Worm (Caenorhabditis elegans) whole organism, L1 larva: ENCODE results near the gene srxa-6.

Experiments
- C04F5.9 ChIP-seq: sonication (generic microtip); optimal IDR thresholded peaks from 2 replicates; lab custom pipeline; 2016; ENCODE audit warnings: missing genetic modification characterization, missing compliant biosample characterization
- C16A3.4 ChIP-seq: fragments of 150-350 bp; optimal IDR thresholded peaks from 2 replicates; lab custom pipeline; 2014; ENCODE audit warnings: missing biosample characterization, missing genetic modification characterization
- C34B4.2 ChIP-seq: sonication (generic microtip); optimal IDR thresholded peaks from 2 replicates; lab custom pipeline; 2017; ENCODE audit warnings: mild to moderate bottlenecking, missing genetic modification characterization, missing compliant biosample characterization
- F16B12.6 ChIP-seq: fragments of 150-350 bp; optimal IDR thresholded peaks from 2 replicates; lab custom pipeline; 2014; ENCODE audit warnings: missing biosample characterization, missing genetic modification characterization
- aha-1 ChIP-seq: fragments of 150-350 bp; optimal IDR thresholded peaks from 2 replicates; lab custom pipeline; 2014; ENCODE audit warnings: missing biosample characterization, missing genetic modification characterization
- ama-1 ChIP-seq: fragments of 150-350 bp; optimal IDR thresholded peaks from 2 replicates; lab custom pipeline; 2014
- blmp-1 ChIP-seq: fragments of 150-350 bp; optimal IDR thresholded peaks from 2 replicates; lab custom pipeline; 2014; ENCODE audit warnings: missing biosample characterization, missing genetic modification characterization
- ceh-63 ChIP-seq: fragments of 200-800 bp; sonication (Bioruptor generic); optimal IDR thresholded peaks from 2 replicates; lab custom pipeline; 2018; ENCODE audit warnings: mild to moderate bottlenecking, missing genetic modification characterization, missing compliant biosample characterization
- ceh-82 ChIP-seq, 3 experiments: fragments of 150-350 bp in 1 of 3; sonication (generic microtip) in 2 of 3; optimal IDR thresholded peaks; 2 replicates each; lab custom pipeline; 2014 to 2017; ENCODE audit warnings: missing biosample characterization in 3 of 3, missing genetic modification characterization in 3 of 3
- ceh-90 ChIP-seq: sonication (generic microtip); optimal IDR thresholded peaks from 2 replicates; lab custom pipeline; 2016; ENCODE audit warnings: missing genetic modification characterization, missing compliant biosample characterization
- ces-1 ChIP-seq: fragments of 150-350 bp; optimal IDR thresholded peaks from 2 replicates; lab custom pipeline; 2014; ENCODE audit warnings: missing biosample characterization, missing genetic modification reagents, missing genetic modification characterization
- dpl-1 ChIP-seq, 3 experiments: fragments of 150-350 bp in 2 of 3; sonication (generic microtip) in 1 of 3; optimal IDR thresholded peaks; 2 replicates each; lab custom pipeline; 2014 to 2017; ENCODE audit warnings: missing biosample characterization in 3 of 3, missing genetic modification characterization in 3 of 3, missing genetic modification reagents in 3 of 3
- efl-1 ChIP-seq, 4 experiments: fragments of 150-350 bp; optimal IDR thresholded peaks in 3 of 4; peaks in 1 of 4; 1 replicate in 1 of 4; 2 replicates in 3 of 4; lab custom pipeline; 2014; ENCODE audit warnings: missing biosample characterization in 2 of 4, missing genetic modification characterization in 2 of 4, missing genetic modification reagents in 2 of 4
- egl-13 ChIP-seq: sonication (generic microtip); optimal IDR thresholded peaks from 2 replicates; lab custom pipeline; 2016; ENCODE audit warnings: missing genotype, missing genetic modification reagents, missing genetic modification characterization, missing compliant biosample characterization
- egl-27 ChIP-seq, 2 experiments: fragments of 150-350 bp in 1 of 2; sonication (generic microtip); optimal IDR thresholded peaks; 3 replicates each; lab custom pipeline; 2017 to 2018; ENCODE audit warnings: missing biosample characterization in 2 of 2, missing genetic modification characterization in 2 of 2, missing genetic modification reagents in 2 of 2
- elt-3 ChIP-seq, 6 experiments: fragments of 150-350 bp in 1 of 6; sonication (generic microtip); optimal IDR thresholded peaks; 2 replicates each; lab custom pipeline; 2017 to 2018; ENCODE audit warnings: missing biosample characterization in 6 of 6, missing genetic modification characterization in 6 of 6, inconsistent platforms in 1 of 6
- ets-5 ChIP-seq: fragments of 200-800 bp; sonication (Bioruptor generic); IDR thresholded peaks from 2 replicates; pipeline ENCODE4 v1.3.6; 2022; ENCODE audit warnings: missing genetic modification characterization, missing compliant biosample characterization
- fkh-4 ChIP-seq: sonication (generic microtip); optimal IDR thresholded peaks from 2 replicates; lab custom pipeline; 2016; ENCODE audit warnings: missing compliant biosample characterization, missing genetic modification characterization, borderline replicate concordance
- fkh-8 ChIP-seq: sonication (generic microtip); optimal IDR thresholded peaks from 2 replicates; lab custom pipeline; 2016; ENCODE audit warnings: mild to moderate bottlenecking, missing genetic modification characterization, missing compliant biosample characterization
- hlh-17 ChIP-seq: fragments of 200-800 bp; sonication (Bioruptor generic); optimal IDR thresholded peaks from 2 replicates; lab custom pipeline; 2018; ENCODE audit warnings: missing genetic modification characterization, mild to moderate bottlenecking, missing compliant biosample characterization, moderate library complexity, borderline replicate concordance
- hlh-4 ChIP-seq: sonication (generic microtip); optimal IDR thresholded peaks from 2 replicates; lab custom pipeline; 2016; ENCODE audit warnings: mild to moderate bottlenecking, missing genetic modification characterization, missing compliant biosample characterization
- irx-1 ChIP-seq: sonication (generic microtip); optimal IDR thresholded peaks from 2 replicates; lab custom pipeline; 2016; ENCODE audit warnings: missing genetic modification characterization, missing compliant biosample characterization
- lin-13 ChIP-seq: fragments of 150-350 bp; optimal IDR thresholded peaks from 2 replicates; lab custom pipeline; 2014; ENCODE audit warnings: missing biosample characterization, missing genetic modification reagents, missing genetic modification characterization
- lin-15B ChIP-seq: fragments of 150-350 bp; sonication (generic microtip); optimal IDR thresholded peaks from 3 replicates; lab custom pipeline; 2014; ENCODE audit warnings: missing biosample characterization, missing genetic modification characterization
- lin-35 ChIP-seq, 2 experiments: fragments of 150-350 bp; optimal IDR thresholded peaks; 2 replicates each; lab custom pipeline; 2014; ENCODE audit warnings: missing biosample characterization in 2 of 2, missing genetic modification characterization in 2 of 2, missing genetic modification reagents in 2 of 2
- lir-3 ChIP-seq: sonication (generic microtip); optimal IDR thresholded peaks from 2 replicates; lab custom pipeline; 2016; ENCODE audit warnings: mild to moderate bottlenecking, missing genetic modification characterization, moderate library complexity, missing compliant biosample characterization; ENCODE audit not compliant: poor library complexity
- lsy-2 ChIP-seq, 2 experiments: fragments of 150-350 bp; optimal IDR thresholded peaks; 2 replicates each; lab custom pipeline; 2014; ENCODE audit warnings: missing biosample characterization in 2 of 2, missing genetic modification characterization in 2 of 2
- mab-9 ChIP-seq: fragments of 200-800 bp; sonication (Bioruptor generic); IDR thresholded peaks from 2 replicates; pipeline ENCODE4 v1.3.6; 2022; ENCODE audit warnings: missing genetic modification reagents, missing genetic modification characterization, missing compliant biosample characterization
- mdl-1 ChIP-seq, 2 experiments: fragments of 150-350 bp; optimal IDR thresholded peaks; 2 replicates each; lab custom pipeline; 2014 to 2017; ENCODE audit warnings: missing biosample characterization in 2 of 2, missing genetic modification characterization in 2 of 2, inconsistent platforms in 1 of 2
- mep-1 ChIP-seq: fragments of 150-350 bp; optimal IDR thresholded peaks from 2 replicates; lab custom pipeline; 2014; ENCODE audit warnings: missing biosample characterization, missing genetic modification characterization
- nhr-19 ChIP-seq: fragments of 200-800 bp; sonication (Bioruptor generic); conservative IDR thresholded peaks from 2 replicates; pipeline ENCODE4 v1.3.6; 2022; ENCODE audit warnings: missing genetic modification characterization, missing compliant biosample characterization
- nhr-20 ChIP-seq: sonication (generic microtip); optimal IDR thresholded peaks from 2 replicates; lab custom pipeline; 2016; ENCODE audit warnings: mild to moderate bottlenecking, missing genetic modification characterization, missing compliant biosample characterization
- nhr-237 ChIP-seq: fragments of 150-350 bp; optimal IDR thresholded peaks from 2 replicates; lab custom pipeline; 2014; ENCODE audit warnings: missing biosample characterization, missing genetic modification characterization
- nhr-28 ChIP-seq: fragments of 150-350 bp; optimal IDR thresholded peaks from 2 replicates; lab custom pipeline; 2014; ENCODE audit warnings: missing biosample characterization, missing genetic modification characterization
- nhr-76 ChIP-seq: sonication (generic microtip); optimal IDR thresholded peaks from 2 replicates; lab custom pipeline; 2017; ENCODE audit warnings: missing biosample characterization, missing genetic modification characterization
- nhr-85 ChIP-seq: sonication (generic microtip); peaks from one replicate; lab custom pipeline; 2016; ENCODE audit warnings: missing genetic modification characterization, inconsistent platforms, missing compliant biosample characterization
- nhr-90 ChIP-seq: sonication (generic microtip); optimal IDR thresholded peaks from 2 replicates; lab custom pipeline; 2016; ENCODE audit warnings: mild to moderate bottlenecking, missing genetic modification characterization, missing compliant biosample characterization; ENCODE audit not compliant: poor library complexity
- pag-3 ChIP-seq: sonication (generic microtip); optimal IDR thresholded peaks from 2 replicates; lab custom pipeline; 2017; ENCODE audit warnings: missing genetic modification characterization, mild to moderate bottlenecking, missing compliant biosample characterization, antibody characterized with exemption, borderline replicate concordance; ENCODE audit not compliant: insufficient read depth
- pax-3 ChIP-seq: fragments of 200-800 bp; sonication (Bioruptor generic); optimal IDR thresholded peaks from 2 replicates; lab custom pipeline; 2018; ENCODE audit warnings: mild to moderate bottlenecking, missing genetic modification characterization, moderate library complexity, missing compliant biosample characterization
- pqm-1 ChIP-seq: sonication (generic microtip); optimal IDR thresholded peaks from 3 replicates; lab custom pipeline; 2017; ENCODE audit warnings: missing biosample characterization, missing genetic modification characterization
- rnt-1 ChIP-seq: sonication (generic microtip); optimal IDR thresholded peaks from 2 replicates; lab custom pipeline; 2016; ENCODE audit warnings: mild to moderate bottlenecking, missing genetic modification characterization, moderate library complexity, missing compliant biosample characterization
- skn-1 ChIP-seq: fragments of 150-350 bp; optimal IDR thresholded peaks from 2 replicates; lab custom pipeline; 2014; ENCODE audit warnings: missing biosample characterization, missing genetic modification characterization
- snu-23 ChIP-seq: sonication (generic microtip); optimal IDR thresholded peaks from 2 replicates; lab custom pipeline; 2016; ENCODE audit warnings: missing genetic modification characterization, missing compliant biosample characterization
- swsn-7 ChIP-seq: sonication (generic microtip); optimal IDR thresholded peaks from 2 replicates; lab custom pipeline; 2016; ENCODE audit warnings: missing genetic modification characterization, missing compliant biosample characterization
- tlp-1 ChIP-seq: fragments of 150-350 bp; optimal IDR thresholded peaks from 2 replicates; lab custom pipeline; 2014; ENCODE audit warnings: missing biosample characterization, missing genetic modification characterization
- unc-130 ChIP-seq: fragments of 150-350 bp; optimal IDR thresholded peaks from 2 replicates; lab custom pipeline; 2017; ENCODE audit warnings: missing biosample characterization, missing genetic modification characterization, inconsistent platforms
- unc-30 ChIP-seq: sonication (generic microtip); optimal IDR thresholded peaks from 2 replicates; lab custom pipeline; 2017; ENCODE audit warnings: missing biosample characterization, missing genetic modification characterization
- unc-86 ChIP-seq: sonication (generic microtip); optimal IDR thresholded peaks from 2 replicates; lab custom pipeline; 2016; ENCODE audit warnings: missing genetic modification characterization, missing compliant biosample characterization
- unc-98 ChIP-seq: fragments of 200-800 bp; sonication (Bioruptor generic); IDR thresholded peaks from 2 replicates; pipeline ENCODE4 v1.3.6; 2022; ENCODE audit warnings: missing genetic modification characterization, missing compliant biosample characterization
- vab-15 ChIP-seq: sonication (generic microtip); optimal IDR thresholded peaks from 2 replicates; lab custom pipeline; 2017; ENCODE audit warnings: missing genotype, mild to moderate bottlenecking, missing genetic modification characterization, missing compliant biosample characterization
- xbp-1 ChIP-seq: sonication (generic microtip); optimal IDR thresholded peaks from 2 replicates; lab custom pipeline; 2016; ENCODE audit warnings: missing genetic modification characterization, missing compliant biosample characterization

Gene srxa-6

DNA sequence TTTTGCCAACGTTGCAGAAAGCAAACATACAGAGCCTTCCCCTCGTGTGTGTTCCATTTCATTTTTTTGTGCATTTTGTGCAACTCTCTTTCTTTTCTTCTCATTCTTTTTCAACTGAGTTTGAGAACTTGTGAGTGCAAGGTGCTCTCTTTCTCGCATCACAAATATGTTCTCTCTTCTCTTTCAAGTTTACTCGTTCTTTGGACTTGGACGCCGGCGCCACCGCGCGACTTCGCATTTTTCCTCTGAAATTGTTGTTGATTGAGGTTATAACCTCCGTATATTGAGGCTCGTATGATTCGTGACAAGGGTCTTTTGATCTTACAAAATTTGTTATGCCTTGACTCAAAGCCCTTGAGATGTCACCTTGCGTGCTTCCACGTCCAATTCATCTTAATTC is 42.0 kb downstream of the srxa-6 start (continued):
- TF ChIP-seq pqm-1 (tag; lab: Kevin White, UChicago) (no peak), ama-1 (lab: Kevin White, UChicago) (peak; percentile 46), aha-1 (no peak), efl-1 (optimal IDR thresholded peaks at IDR 0.05; lab: Kevin White, UChicago) (peak; percentile 37), efl-1 (GFP tag; optimal IDR thresholded peaks at IDR 0.05 in 1 of 2; lab: Kevin White, UChicago) (peak in 1 of 2 experiments; percentile 72), ceh-63 (no peak), ces-1 (GFP tag; lab: Kevin White, UChicago) (no peak), nhr-85 (tag; lab: Kevin White, UChicago) (no peak), unc-130 (peak; percentile 19), lin-13 (GFP tag; lab: Kevin White, UChicago) (peak; percentile 70), egl-13 (peak; percentile 37), lin-35 (GFP tag; optimal IDR thresholded peaks at IDR 0.05; lab: Kevin White, UChicago) (peak; percentile 64 to 73), snu-23 (peak; percentile 80), nhr-237 (tag; lab: Kevin White, UChicago) (peak; percentile 69), xbp-1 (peak; percentile 43), pax-3 (tag; lab: Kevin White, UChicago) (peak; percentile 29), unc-98 (GFP tag; lab: Robert Waterston, UW) (no peak), nhr-28 (no peak), hlh-17 (GFP tag; lab: Kevin White, UChicago) (no peak), pag-3 (tag; lab: Kevin White, UChicago) (no peak), swsn-7 (tag; lab: Kevin White, UChicago) (peak; percentile 74), nhr-19 (GFP tag; lab: Robert Waterston, UW) (peak; percentile 97), mep-1 (peak; percentile 67), C16A3.4 (peak; percentile 21), lsy-2 (tag; optimal IDR thresholded peaks at IDR 0.05; lab: Kevin White, UChicago) (peak; percentile 40 to 60), mab-9 (GFP tag; lab: Robert Waterston, UW) (no peak), ets-5 (GFP tag; lab: Robert Waterston, UW) (no peak), tlp-1 (tag; lab: Kevin White, UChicago) (no peak), fkh-4 (tag; lab: Kevin White, UChicago) (no peak), C34B4.2 (no peak), nhr-90 (tag; lab: Kevin White, UChicago) (peak; percentile 35)

DNA sequence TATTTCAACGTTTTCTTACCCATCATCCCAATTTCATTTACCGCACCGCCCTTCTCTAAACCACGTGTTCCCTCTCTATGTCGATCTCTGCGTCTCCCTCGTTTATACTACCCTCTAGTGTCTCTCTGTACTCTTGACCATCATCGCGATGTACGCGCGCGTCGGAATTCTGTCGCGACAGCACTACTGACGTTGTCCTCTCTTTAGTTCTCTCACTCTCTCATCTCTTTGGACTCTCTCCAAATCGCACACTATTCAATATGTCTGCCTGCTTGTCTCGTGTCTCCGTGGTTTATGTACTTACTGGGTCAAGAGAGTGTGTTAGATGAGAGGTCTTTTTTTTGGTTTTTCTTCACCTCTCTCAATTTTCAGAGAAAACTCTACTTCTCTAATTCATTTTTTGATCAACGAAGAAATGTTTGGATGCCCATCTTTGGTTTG is 43.5 kb downstream of the srxa-6 start:
- no peak for TF ChIP-seq F16B12.6
- peak; percentile 100 for TF ChIP-seq swsn-7 (tag; lab: Kevin White, UChicago)
- peak; percentile 69 for TF ChIP-seq blmp-1 (tag; lab: Kevin White, UChicago)
- peak; percentile 94 to 95 for TF ChIP-seq lsy-2 (tag; optimal IDR thresholded peaks at IDR 0.05; lab: Kevin White, UChicago)
- peak; percentile 87 to 92 for TF ChIP-seq lin-35 (GFP tag; optimal IDR thresholded peaks at IDR 0.05; lab: Kevin White, UChicago)
- TF ChIP-seq ceh-90 = no peak
- peak; percentile 40 for TF ChIP-seq lin-15B
- peak; percentile 94 for TF ChIP-seq rnt-1 (tag; lab: Kevin White, UChicago)
- peak; percentile 66 for TF ChIP-seq ces-1 (GFP tag; lab: Kevin White, UChicago)
- peak; percentile 100 for TF ChIP-seq fkh-8 (tag; lab: Kevin White, UChicago)
- TF ChIP-seq lir-3 (tag; lab: Kevin White, UChicago) = peak; percentile 90
- TF ChIP-seq irx-1 (tag; lab: Kevin White, UChicago) = peak; percentile 94
- no peak for TF ChIP-seq hlh-4 (tag; lab: Kevin White, UChicago)
- TF ChIP-seq ceh-82 (tag; optimal IDR thresholded peaks at IDR 0.05; lab: Kevin White, UChicago) = peak; percentile 90 to 95 (median 92)
- TF ChIP-seq nhr-237 (tag; lab: Kevin White, UChicago) = peak; percentile 94
- TF ChIP-seq nhr-76 (tag; lab: Kevin White, UChicago) = no peak
- TF ChIP-seq dpl-1 (GFP tag; optimal IDR thresholded peaks at IDR 0.05; lab: Kevin White, UChicago) = peak; percentile 70 to 75 (median 71)
- TF ChIP-seq elt-3 (tag; optimal IDR thresholded peaks at IDR 0.05; lab: Kevin White, UChicago) = peak in 4 of 6 experiments; percentile 48 to 92 (median 86)
- TF ChIP-seq ama-1 (lab: Kevin White, UChicago) = peak; percentile 75
- TF ChIP-seq unc-86 (tag; lab: Kevin White, UChicago) = peak; percentile 99
- TF ChIP-seq vab-15 (tag; lab: Kevin White, UChicago) = peak; percentile 84
- TF ChIP-seq egl-27 (tag; optimal IDR thresholded peaks at IDR 0.05; lab: Kevin White, UChicago) = peak; percentile 41 to 98
- TF ChIP-seq mep-1 = peak; percentile 98
- peak; percentile 100 for TF ChIP-seq nhr-20
- TF ChIP-seq unc-30 (tag; lab: Kevin White, UChicago) = peak; percentile 58
- TF ChIP-seq C04F5.9 (tag; lab: Kevin White, UChicago) = peak; percentile 89
- peak; percentile 99 to 100 for TF ChIP-seq mdl-1 (tag; optimal IDR thresholded peaks at IDR 0.05; lab: Kevin White, UChicago)
- TF ChIP-seq nhr-85 (tag; lab: Kevin White, UChicago) = peak; percentile 99
- TF ChIP-seq ets-5 (GFP tag; lab: Robert Waterston, UW) = no peak
- peak; percentile 94 for TF ChIP-seq skn-1 (tag; lab: Kevin White, UChicago)
